Worm (Caenorhabditis elegans) whole organism, L3 larva: ENCODE results near the gene din-1.

Source experiments
- R02D3.7 ChIP-seq: fragments of 150-350 bp; optimal IDR thresholded peaks from 2 replicates; lab custom pipeline; 2014; ENCODE audit warnings: missing biosample characterization, missing genetic modification characterization
- ZK546.5 ChIP-seq: sonication (generic microtip); optimal IDR thresholded peaks from 2 replicates; lab custom pipeline; 2017; ENCODE audit warnings: missing biosample characterization, missing genetic modification characterization
- aly-2 ChIP-seq: fragments of 150-350 bp; optimal IDR thresholded peaks from 2 replicates; lab custom pipeline; 2014; ENCODE audit warnings: missing biosample characterization, missing genetic modification characterization
- ama-1 ChIP-seq: fragments of 150-350 bp; optimal IDR thresholded peaks from 2 replicates; lab custom pipeline; 2018
- ceh-16 ChIP-seq: sonication (generic microtip); optimal IDR thresholded peaks from 2 replicates; lab custom pipeline; 2017; ENCODE audit warnings: missing biosample characterization, missing genetic modification characterization
- ceh-28 ChIP-seq: fragments of 150-350 bp; optimal IDR thresholded peaks from 2 replicates; lab custom pipeline; 2014; ENCODE audit warnings: missing biosample characterization, missing genetic modification reagents, missing genetic modification characterization
- ceh-82 ChIP-seq: fragments of 150-350 bp; optimal IDR thresholded peaks from 2 replicates; lab custom pipeline; 2014; ENCODE audit warnings: missing biosample characterization, missing genetic modification characterization
- ceh-9 ChIP-seq: sonication (generic microtip); optimal IDR thresholded peaks from 2 replicates; lab custom pipeline; 2018; ENCODE audit warnings: missing biosample characterization, missing genetic modification characterization
- daf-12 ChIP-seq: fragments of 150-350 bp; optimal IDR thresholded peaks from 2 replicates; lab custom pipeline; 2014; ENCODE audit warnings: missing biosample characterization, missing genetic modification reagents, missing genetic modification characterization
- egl-27 ChIP-seq: sonication (generic microtip); optimal IDR thresholded peaks from 4 replicates; lab custom pipeline; 2017; ENCODE audit warnings: missing biosample characterization, missing genetic modification reagents, missing genetic modification characterization
- egl-5 ChIP-seq: fragments of 150-350 bp; optimal IDR thresholded peaks from 2 replicates; lab custom pipeline; 2017; ENCODE audit warnings: missing biosample characterization, missing genetic modification reagents, missing genetic modification characterization, inconsistent platforms
- elt-1 ChIP-seq: fragments of 150-350 bp; optimal IDR thresholded peaks from 2 replicates; lab custom pipeline; 2014; ENCODE audit warnings: missing biosample characterization, missing genetic modification characterization
- elt-2 ChIP-seq: sonication (generic microtip); optimal IDR thresholded peaks from 2 replicates; lab custom pipeline; 2016; ENCODE audit warnings: missing genetic modification reagents, mild to moderate bottlenecking, missing genetic modification characterization, missing compliant biosample characterization
- elt-3 ChIP-seq, 3 experiments: fragments of 150-350 bp in 1 of 3; sonication (generic microtip) in 2 of 3; optimal IDR thresholded peaks; 2 replicates in 2 of 3; 4 replicates in 1 of 3; lab custom pipeline; 2014 to 2017; ENCODE audit warnings: missing biosample characterization in 3 of 3, missing genetic modification characterization in 3 of 3
- eor-1 ChIP-seq, 2 experiments: fragments of 150-350 bp; optimal IDR thresholded peaks; 2 replicates each; lab custom pipeline; 2014 to 2018; ENCODE audit warnings: missing biosample characterization in 2 of 2, missing genetic modification characterization in 2 of 2
- fos-1 ChIP-seq: fragments of 150-350 bp; optimal IDR thresholded peaks from 2 replicates; lab custom pipeline; 2014; ENCODE audit warnings: missing biosample characterization, missing genetic modification characterization
- hmg-11 ChIP-seq: sonication (generic microtip); optimal IDR thresholded peaks from 2 replicates; lab custom pipeline; 2016; ENCODE audit warnings: missing genetic modification characterization, missing compliant biosample characterization
- jun-1 ChIP-seq: fragments of 150-350 bp; optimal IDR thresholded peaks from 2 replicates; lab custom pipeline; 2014; ENCODE audit warnings: missing biosample characterization, missing genetic modification reagents, missing genetic modification characterization
- lin-15B ChIP-seq: fragments of 150-350 bp; optimal IDR thresholded peaks from 2 replicates; lab custom pipeline; 2014; ENCODE audit warnings: missing biosample characterization, missing genetic modification characterization
- lin-39 ChIP-seq: fragments of 150-350 bp; optimal IDR thresholded peaks from 2 replicates; lab custom pipeline; 2018; ENCODE audit warnings: missing biosample characterization, missing genetic modification reagents, missing genetic modification characterization
- lsy-12 ChIP-seq: sonication (generic microtip); optimal IDR thresholded peaks from 2 replicates; lab custom pipeline; 2016; ENCODE audit warnings: mild to moderate bottlenecking, missing genetic modification characterization, missing compliant biosample characterization
- mdl-1 ChIP-seq: fragments of 150-350 bp; optimal IDR thresholded peaks from 2 replicates; lab custom pipeline; 2014; ENCODE audit warnings: missing biosample characterization, missing genetic modification characterization
- mml-1 ChIP-seq: fragments of 150-350 bp; sonication (generic microtip); optimal IDR thresholded peaks from 3 replicates; lab custom pipeline; 2014; ENCODE audit warnings: missing biosample characterization, missing genetic modification characterization
- nfya-1 ChIP-seq: sonication (generic microtip); optimal IDR thresholded peaks from 2 replicates; lab custom pipeline; 2017; ENCODE audit warnings: missing genetic modification characterization, mild to moderate bottlenecking, missing compliant biosample characterization, antibody characterized with exemption, moderate library complexity; ENCODE audit not compliant: insufficient read depth
- nhr-11 ChIP-seq: fragments of 150-350 bp; optimal IDR thresholded peaks from 2 replicates; lab custom pipeline; 2014; ENCODE audit warnings: missing biosample characterization, missing genetic modification characterization
- nhr-12 ChIP-seq: fragments of 150-350 bp; optimal IDR thresholded peaks from 2 replicates; lab custom pipeline; 2014; ENCODE audit warnings: missing biosample characterization, missing genetic modification characterization
- nhr-23 ChIP-seq: fragments of 150-350 bp; optimal IDR thresholded peaks from 2 replicates; lab custom pipeline; 2014; ENCODE audit warnings: missing biosample characterization, missing genetic modification reagents, missing genetic modification characterization
- nhr-237 ChIP-seq: fragments of 150-350 bp; optimal IDR thresholded peaks from 2 replicates; lab custom pipeline; 2014; ENCODE audit warnings: missing biosample characterization, missing genetic modification characterization
- nhr-25 ChIP-seq: sonication (generic microtip); optimal IDR thresholded peaks from 2 replicates; lab custom pipeline; 2017; ENCODE audit warnings: missing biosample characterization, missing genetic modification characterization
- nhr-28 ChIP-seq: fragments of 150-350 bp; optimal IDR thresholded peaks from 2 replicates; lab custom pipeline; 2014; ENCODE audit warnings: missing biosample characterization, missing genetic modification characterization
- nhr-43 ChIP-seq: sonication (generic microtip); optimal IDR thresholded peaks from 2 replicates; lab custom pipeline; 2016; ENCODE audit warnings: mild to moderate bottlenecking, missing genetic modification characterization, missing compliant biosample characterization; ENCODE audit not compliant: poor library complexity, severe bottlenecking
- nhr-67 ChIP-seq: fragments of 150-350 bp; optimal IDR thresholded peaks from 2 replicates; lab custom pipeline; 2014; ENCODE audit warnings: missing biosample characterization, missing genetic modification characterization
- pha-4 ChIP-seq: fragments of 150-350 bp; optimal IDR thresholded peaks from 2 replicates; lab custom pipeline; 2014; ENCODE audit warnings: missing biosample characterization, missing genetic modification reagents, missing genetic modification characterization
- pqm-1 ChIP-seq: fragments of 150-350 bp; optimal IDR thresholded peaks from 2 replicates; lab custom pipeline; 2017; ENCODE audit warnings: missing biosample characterization, missing genetic modification characterization, inconsistent platforms
- sea-2 ChIP-seq: fragments of 150-350 bp; sonication (generic microtip); optimal IDR thresholded peaks from 4 replicates; lab custom pipeline; 2014; ENCODE audit warnings: missing biosample characterization, missing genetic modification reagents, missing genetic modification characterization
- skn-1 ChIP-seq: fragments of 150-350 bp; optimal IDR thresholded peaks from 2 replicates; lab custom pipeline; 2014; ENCODE audit warnings: missing biosample characterization, missing genetic modification characterization
- snpc-4 ChIP-seq: fragments of 150-350 bp; optimal IDR thresholded peaks from 2 replicates; lab custom pipeline; 2014; ENCODE audit warnings: missing biosample characterization, missing genetic modification characterization
- ztf-11 ChIP-seq: fragments of 150-350 bp; optimal IDR thresholded peaks from 2 replicates; lab custom pipeline; 2014; ENCODE audit warnings: missing biosample characterization, missing genetic modification characterization

din-1 gene

ce11 chrII:11632689-11633088 is 720 bp downstream of the din-1 start:
- TF ChIP-seq hmg-11 (tag; lab: Kevin White, UChicago) (peak; percentile 64), elt-3 (tag; optimal IDR thresholded peaks at IDR 0.05; lab: Kevin White, UChicago) (no peak), egl-5 (tag; lab: Kevin White, UChicago) (no peak), pqm-1 (tag; lab: Kevin White, UChicago) (no peak), ama-1 (lab: Kevin White, UChicago) (peak; percentile 61), ztf-11 (no peak), snpc-4 (tag; lab: Kevin White, UChicago) (peak; percentile 34), nhr-25 (tag; lab: Kevin White, UChicago) (peak; percentile 83), ceh-16 (tag; lab: Kevin White, UChicago) (no peak), nhr-23 (tag; lab: Kevin White, UChicago) (peak; percentile 45), aly-2 (tag; lab: Kevin White, UChicago) (no peak), nhr-28 (tag; lab: Kevin White, UChicago) (no peak), lin-39 (peak; percentile 79), fos-1 (tag; lab: Kevin White, UChicago) (no peak), ceh-9 (tag; lab: Kevin White, UChicago) (no peak), elt-2 (tag; lab: Kevin White, UChicago) (peak; percentile 5), lin-15B (no peak), lsy-12 (tag; lab: Kevin White, UChicago) (no peak), pha-4 (peak; percentile 76), nfya-1 (peak; percentile 63), sea-2 (GFP tag; lab: Kevin White, UChicago) (no peak), ceh-28 (tag; lab: Kevin White, UChicago) (peak; percentile 17)

ce11 chrII:11629957-11630356 is 3.5 kb downstream of the din-1 start:
- TF ChIP-seq nhr-67 (tag; lab: Kevin White, UChicago) (no peak), ama-1 (lab: Kevin White, UChicago) (peak; percentile 11), egl-5 (tag; lab: Kevin White, UChicago) (peak; percentile 15), nhr-11 (tag; lab: Kevin White, UChicago) (no peak), nhr-28 (tag; lab: Kevin White, UChicago) (no peak), nhr-25 (tag; lab: Kevin White, UChicago) (no peak), jun-1 (tag; lab: Kevin White, UChicago) (no peak), aly-2 (tag; lab: Kevin White, UChicago) (no peak)

ce11 chrII:11627904-11628303 is 5.5 kb downstream of the din-1 start:
- TF ChIP-seq nhr-67 (tag; lab: Kevin White, UChicago) (no peak), nhr-43 (tag; lab: Kevin White, UChicago) (no peak), lin-39 (no peak), ztf-11 (no peak), pqm-1 (tag; lab: Kevin White, UChicago) (no peak), mdl-1 (no peak), R02D3.7 (tag; lab: Kevin White, UChicago) (no peak), ceh-9 (tag; lab: Kevin White, UChicago) (no peak), lin-15B (no peak), nhr-237 (tag; lab: Kevin White, UChicago) (no peak), ceh-82 (tag; lab: Kevin White, UChicago) (no peak), nhr-28 (tag; lab: Kevin White, UChicago) (no peak), ceh-28 (tag; lab: Kevin White, UChicago) (no peak), lsy-12 (tag; lab: Kevin White, UChicago) (no peak), nhr-11 (tag; lab: Kevin White, UChicago) (no peak)

ce11 chrII:11622605-11623004 is 10.8 kb downstream of the din-1 start:
- TF ChIP-seq mml-1 (tag; lab: Kevin White, UChicago) (no peak), ztf-11 (no peak), snpc-4 (tag; lab: Kevin White, UChicago) (no peak), lin-15B (no peak), nhr-11 (tag; lab: Kevin White, UChicago) (no peak), elt-1 (tag; lab: Kevin White, UChicago) (no peak), R02D3.7 (tag; lab: Kevin White, UChicago) (no peak), skn-1 (tag; lab: Kevin White, UChicago) (no peak), eor-1 (tag; optimal IDR thresholded peaks at IDR 0.05; lab: Kevin White, UChicago) (no peak), nhr-23 (tag; lab: Kevin White, UChicago) (no peak), nhr-12 (no peak), sea-2 (GFP tag; lab: Kevin White, UChicago) (no peak), daf-12 (no peak), egl-27 (tag; lab: Kevin White, UChicago) (no peak), mdl-1 (no peak), ZK546.5 (tag; lab: Kevin White, UChicago) (no peak), nhr-43 (tag; lab: Kevin White, UChicago) (no peak), nhr-237 (tag; lab: Kevin White, UChicago) (no peak)
